Worm (Caenorhabditis elegans): ENCODE measurements around the gene R07E5.5.

DNA sequence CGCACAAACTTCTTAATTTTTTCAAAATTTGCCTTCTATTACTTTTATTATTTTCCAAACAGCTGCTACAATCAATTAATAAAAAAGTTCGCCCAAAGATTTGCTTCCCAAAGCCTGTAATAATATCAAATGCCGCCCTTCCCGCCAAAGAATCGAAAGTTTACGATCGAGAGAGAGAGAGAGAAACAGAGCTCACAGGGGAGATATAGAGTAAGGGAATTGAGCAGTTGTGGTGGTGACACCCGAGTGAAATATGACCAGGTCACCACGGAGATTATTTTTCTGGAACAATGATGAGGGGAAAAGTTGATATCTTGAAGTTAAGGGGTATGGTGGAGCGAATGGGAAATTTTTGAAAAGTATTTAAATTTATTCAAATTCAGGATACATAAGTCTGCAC is 37.3 kb upstream of the R07E5.5 start:
- TF ChIP-seq tab-1 (GFP tag; IDR thresholded peaks at IDR 0.05) (no peak), flt-1 (GFP tag; IDR thresholded peaks at IDR 0.05) (no peak), T22C8.4 (GFP tag; IDR thresholded peaks at IDR 0.05) (no peak), ztf-29 (GFP tag; IDR thresholded peaks at IDR 0.05) (no peak)
